Fruit fly (Drosophila melanogaster) whole organism, wandering third instar larva: ENCODE measurements around the gene thw.
A peak's percentile ranks its signal among the peaks of the same experiment; 100 is the strongest.

Experiments used
- Abd-B ChIP-seq: fragments of >200 bp; optimal IDR thresholded peaks from 2 replicates; lab custom pipeline; 2017; ENCODE audit warnings: missing biosample characterization, missing genetic modification characterization
- CG32264 ChIP-seq: fragments of 200-800 bp; sonication (Bioruptor generic); optimal IDR thresholded peaks from 2 replicates; lab custom pipeline; 2016; ENCODE audit warnings: missing biosample characterization, missing genetic modification characterization
- CG9705 ChIP-seq: fragments of 200-800 bp; sonication (Bioruptor generic); optimal IDR thresholded peaks from 2 replicates; lab custom pipeline; 2018; ENCODE audit warnings: missing biosample characterization, mild to moderate bottlenecking, missing genetic modification characterization
- CrebA ChIP-seq: fragments of 200-800 bp; sonication (Bioruptor generic); optimal IDR thresholded peaks from 2 replicates; lab custom pipeline; 2016; ENCODE audit warnings: missing biosample characterization, mild to moderate bottlenecking, missing genetic modification characterization, borderline replicate concordance
- Dfd ChIP-seq: fragments of >200 bp; optimal IDR thresholded peaks from 2 replicates; lab custom pipeline; 2017; ENCODE audit warnings: missing biosample characterization, missing genetic modification characterization
- Dif ChIP-seq: fragments of 200-275, 200-300 bp; sonication (Bioruptor generic); optimal IDR thresholded peaks from 2 replicates; lab custom pipeline; 2018; ENCODE audit warnings: missing biosample characterization, missing genetic modification characterization; ENCODE audit not compliant: partially characterized antibody
- GATAd ChIP-seq: sonication (Bioruptor generic); optimal IDR thresholded peaks from 2 replicates; lab custom pipeline; 2016; ENCODE audit warnings: missing biosample characterization, missing genetic modification characterization
- HLH106 ChIP-seq: fragments of 200-800 bp; optimal IDR thresholded peaks from 3 replicates; lab custom pipeline; 2019; ENCODE audit warnings: missing biosample characterization, mild to moderate bottlenecking, missing genetic modification characterization, moderate library complexity
- Hr83 ChIP-seq: fragments of 200-300 bp; sonication (Bioruptor generic); optimal IDR thresholded peaks from 2 replicates; lab custom pipeline; 2016; ENCODE audit warnings: missing biosample characterization, mild to moderate bottlenecking, missing genetic modification characterization, moderate library complexity; ENCODE audit not compliant: poor library complexity, severe bottlenecking
- Mio ChIP-seq: sonication (Bioruptor generic); optimal IDR thresholded peaks from 2 replicates; lab custom pipeline; 2016; ENCODE audit warnings: missing biosample characterization, missing genetic modification characterization
- Myc ChIP-seq: fragments of >200 bp; optimal IDR thresholded peaks from 2 replicates; lab custom pipeline; 2017
- N ChIP-seq: fragments of >200 bp; optimal IDR thresholded peaks from 2 replicates; lab custom pipeline; 2018; ENCODE audit warnings: missing biosample characterization, missing external identifiers, missing genetic modification characterization
- OdsH ChIP-seq: fragments of 200-800 bp; sonication (Bioruptor generic); optimal IDR thresholded peaks from 2 replicates; lab custom pipeline; 2016; ENCODE audit warnings: missing biosample characterization, mild to moderate bottlenecking, missing genetic modification characterization
- Rel ChIP-seq, 2 experiments: fragments of 200-800 bp; sonication (Bioruptor generic) in 1 of 2; optimal IDR thresholded peaks; 2 replicates in 1 of 2; 3 replicates in 1 of 2; lab custom pipeline; 2016 to 2019; ENCODE audit warnings: mild to moderate bottlenecking in 2 of 2, missing biosample characterization in 2 of 2, missing genetic modification characterization in 2 of 2, moderate library complexity in 1 of 2
- Sp1 ChIP-seq: fragments of 200-800 bp; sonication (Bioruptor generic); optimal IDR thresholded peaks from 3 replicates; lab custom pipeline; 2019; ENCODE audit warnings: missing biosample characterization, mild to moderate bottlenecking, missing genetic modification characterization, moderate library complexity
- Vsx2 ChIP-seq: fragments of 200-300, 225-300 bp; sonication (Bioruptor generic); optimal IDR thresholded peaks from 2 replicates; lab custom pipeline; 2018; ENCODE audit warnings: missing biosample characterization, missing genetic modification characterization; ENCODE audit not compliant: partially characterized antibody
- br ChIP-seq: fragments of 200-800 bp; sonication (Bioruptor generic); optimal IDR thresholded peaks from 2 replicates; lab custom pipeline; 2016; ENCODE audit warnings: missing biosample characterization, missing genetic modification characterization
- dmrt93B ChIP-seq: fragments of 200-800 bp; sonication (Bioruptor generic); optimal IDR thresholded peaks from 2 replicates; lab custom pipeline; 2018; ENCODE audit warnings: missing biosample characterization, mild to moderate bottlenecking, missing genetic modification characterization
- dsf ChIP-seq: sonication (Bioruptor generic); optimal IDR thresholded peaks from 2 replicates; lab custom pipeline; 2016; ENCODE audit warnings: missing biosample characterization, missing genetic modification characterization, borderline replicate concordance
- ey ChIP-seq: fragments of 200-800 bp; sonication (Bioruptor generic); optimal IDR thresholded peaks from 2 replicates; lab custom pipeline; 2016; ENCODE audit warnings: missing biosample characterization, missing genetic modification characterization
- fru ChIP-seq: fragments of 200-800 bp; sonication (Bioruptor generic); optimal IDR thresholded peaks from 3 replicates; lab custom pipeline; 2016; ENCODE audit warnings: missing biosample characterization, mild to moderate bottlenecking, missing genetic modification characterization
- h ChIP-seq: fragments of 200-800 bp; sonication (Bioruptor generic); optimal IDR thresholded peaks from 3 replicates; lab custom pipeline; 2016; ENCODE audit warnings: missing biosample characterization, mild to moderate bottlenecking, missing genetic modification characterization
- jim ChIP-seq: fragments of 175-275, 200-325 bp; sonication (Bioruptor generic); optimal IDR thresholded peaks from 2 replicates; lab custom pipeline; 2016; ENCODE audit warnings: missing biosample characterization, mild to moderate bottlenecking, missing genetic modification characterization
- rgr ChIP-seq: fragments of 200-800 bp; sonication (Bioruptor generic); optimal IDR thresholded peaks from 3 replicates; lab custom pipeline; 2016; ENCODE audit warnings: missing biosample characterization, mild to moderate bottlenecking, missing genetic modification characterization
- sage ChIP-seq: fragments of 200-800 bp; sonication (Bioruptor generic); optimal IDR thresholded peaks from 2 replicates; lab custom pipeline; 2016; ENCODE audit warnings: missing biosample characterization, mild to moderate bottlenecking, missing genetic modification characterization
- sv ChIP-seq: fragments of 200-800 bp; sonication (Bioruptor generic); optimal IDR thresholded peaks from 3 replicates; lab custom pipeline; 2016; ENCODE audit warnings: missing biosample characterization, missing genetic modification characterization
- tai ChIP-seq: sonication (Bioruptor generic); optimal IDR thresholded peaks from 2 replicates; lab custom pipeline; 2016; ENCODE audit warnings: missing biosample characterization, missing genetic modification characterization
- usp ChIP-seq: fragments of >200 bp; optimal IDR thresholded peaks from 2 replicates; lab custom pipeline; 2017; ENCODE audit warnings: missing biosample characterization, missing genetic modification characterization
- woc ChIP-seq: sonication (Bioruptor generic); optimal IDR thresholded peaks from 2 replicates; lab custom pipeline; 2016; ENCODE audit warnings: missing biosample characterization, mild to moderate bottlenecking, missing genetic modification characterization

Gene thw

dm6 chr3R:7200670-7201069 lies 23.5 kb upstream of the thw start, which contains the start of gene CG14609:
TSS of gene CG14609 (plus strand) at chr3R:7200970.
- TF ChIP-seq OdsH (GFP tag; lab: Kevin White, UChicago) (no peak), Dif (GFP tag; lab: Kevin White, UChicago) (no peak), GATAd (no peak), br (GFP tag; lab: Kevin White, UChicago) (no peak), ey (GFP tag; lab: Kevin White, UChicago) (no peak), CG9705 (GFP tag; lab: Kevin White, UChicago) (no peak), usp (GFP tag; lab: Kevin White, UChicago) (no peak), CG32264 (GFP tag; lab: Kevin White, UChicago) (no peak), jim (no peak), fru (GFP tag; lab: Kevin White, UChicago) (no peak), HLH106 (tag; lab: Kevin White, UChicago) (no peak), sage (GFP tag; lab: Kevin White, UChicago) (no peak), Vsx2 (GFP tag; lab: Kevin White, UChicago) (no peak), h (no peak), Dfd (no peak), Sp1 (no peak), Mio (no peak), dsf (GFP tag; lab: Kevin White, UChicago) (no peak), CrebA (GFP tag; lab: Kevin White, UChicago) (no peak)

- no peak for TF ChIP-seq Abd-B (GFP tag; lab: Kevin White, UChicago)
- TF ChIP-seq sv (GFP tag; lab: Kevin White, UChicago): no peak
- no peak for TF ChIP-seq dmrt93B
- TF ChIP-seq woc (GFP tag; lab: Kevin White, UChicago): no peak
- TF ChIP-seq br (GFP tag; lab: Kevin White, UChicago): no peak
- no peak for TF ChIP-seq Sp1
- TF ChIP-seq fru (GFP tag; lab: Kevin White, UChicago): no peak
- no peak for TF ChIP-seq usp (GFP tag; lab: Kevin White, UChicago)
Measured at dm6 chr3R:7208331-7208730, 15.9 kb upstream of the thw start, which contains the start of gene CG1288. TSS of gene CG1288 (minus strand) at chr3R:7208431.

- TF ChIP-seq rgr (GFP tag; lab: Kevin White, UChicago): peak; percentile 22
- no peak for TF ChIP-seq fru (GFP tag; lab: Kevin White, UChicago)
- no peak for TF ChIP-seq Rel (GFP tag; optimal IDR thresholded peaks at IDR 0.05; lab: Kevin White, UChicago)
- no peak for TF ChIP-seq Rel (tag; optimal IDR thresholded peaks at IDR 0.05; lab: Kevin White, UChicago)
Measured at dm6 chr3R:7216924-7217529, 7.2 kb upstream of the thw start, which contains the start of gene CG14606. TSS of gene CG14606 (minus strand) at chr3R:7217083.

dm6 chr3R:7219605-7220004 lies 4.6 kb upstream of the thw start, which contains the start of gene CG14605:
TSS of gene CG14605 (minus strand) at chr3R:7219705.
- TF ChIP-seq Dif (GFP tag; lab: Kevin White, UChicago): no peak
- no peak for TF ChIP-seq GATAd
- no peak for TF ChIP-seq OdsH (GFP tag; lab: Kevin White, UChicago)
- TF ChIP-seq sv (GFP tag; lab: Kevin White, UChicago): no peak
- no peak for TF ChIP-seq tai
- TF ChIP-seq CG9705 (GFP tag; lab: Kevin White, UChicago): no peak
- no peak for TF ChIP-seq Vsx2 (GFP tag; lab: Kevin White, UChicago)
- no peak for TF ChIP-seq Hr83 (GFP tag; lab: Kevin White, UChicago)
- no peak for TF ChIP-seq CG32264 (GFP tag; lab: Kevin White, UChicago)
- no peak for TF ChIP-seq usp (GFP tag; lab: Kevin White, UChicago)

- TF ChIP-seq sv (GFP tag; lab: Kevin White, UChicago) (no peak), GATAd (no peak), Mio (no peak), OdsH (GFP tag; lab: Kevin White, UChicago) (no peak)
Measured at dm6 chr3R:7241460-7241859, 17.2 kb downstream of the thw start, which contains the start of gene CG14607. TSS of gene CG14607 (plus strand) at chr3R:7241760.

- TF ChIP-seq Myc (lab: Kevin White, UChicago) (peak; percentile 60), N (GFP tag; lab: Kevin White, UChicago) (no peak)
- TF ChIP-seq, all 38 proteins: peak for 1
Measured at dm6 chr3R:7246889-7247288, 22.7 kb downstream of the thw start, which contains the start of the genes Noc3 and CG10053. TSS of gene Noc3 (minus strand) at chr3R:7246969. TSS of gene CG10053 (plus strand) at chr3R:7247090.
